Worm (Caenorhabditis elegans) whole organism, young adult: ENCODE data around the gene txt-10.

Experiments
- B0035.1 ChIP-seq: sonication (generic microtip); optimal IDR thresholded peaks from 2 replicates; lab custom pipeline; 2016; ENCODE audit warnings: missing genetic modification characterization, mild to moderate bottlenecking, missing compliant biosample characterization, missing genotype, missing genetic modification reagents
- B0261.1 ChIP-seq: sonication (generic microtip); optimal IDR thresholded peaks from 2 replicates; lab custom pipeline; 2016; ENCODE audit warnings: mild to moderate bottlenecking, missing genetic modification characterization, moderate library complexity, missing compliant biosample characterization
- B0336.3 ChIP-seq: fragments of 200-800 bp; sonication (Bioruptor generic); IDR thresholded peaks from 2 replicates; pipeline ENCODE4 v1.3.6; 2022; ENCODE audit warnings: missing genetic modification characterization, missing compliant biosample characterization
- C06A6.2 ChIP-seq: fragments of 200-800 bp; sonication (Bioruptor generic); conservative IDR thresholded peaks from 2 replicates; pipeline ENCODE4 v1.3.6; 2022; ENCODE audit warnings: missing genetic modification characterization, missing compliant biosample characterization
- D2030.7 ChIP-seq: fragments of 200-800 bp; sonication (Bioruptor generic); IDR thresholded peaks from 2 replicates; pipeline ENCODE4 v1.3.6; 2022; ENCODE audit warnings: missing genetic modification reagents, missing genetic modification characterization, missing compliant biosample characterization
- F22D6.2 ChIP-seq: sonication (generic microtip); optimal IDR thresholded peaks from 2 replicates; lab custom pipeline; 2016; ENCODE audit warnings: mild to moderate bottlenecking, missing genetic modification characterization, missing compliant biosample characterization
- F23B12.7 ChIP-seq: sonication (generic microtip); optimal IDR thresholded peaks from 2 replicates; lab custom pipeline; 2017; ENCODE audit warnings: missing genetic modification characterization, mild to moderate bottlenecking, missing compliant biosample characterization, antibody characterized with exemption, moderate library complexity; ENCODE audit not compliant: insufficient read depth
- F33H1.4 ChIP-seq: fragments of 200-800 bp; sonication (Bioruptor generic); IDR thresholded peaks from 2 replicates; pipeline ENCODE4 v1.3.6; 2022; ENCODE audit warnings: missing genetic modification reagents, missing genetic modification characterization, missing compliant biosample characterization
- F39B2.1 ChIP-seq: fragments of 200-800 bp; sonication (Bioruptor generic); IDR thresholded peaks from 2 replicates; pipeline ENCODE4 v1.3.6; 2022; ENCODE audit warnings: missing genetic modification reagents, missing genetic modification characterization, missing compliant biosample characterization
- F55B11.4 ChIP-seq: sonication (generic microtip); optimal IDR thresholded peaks from 2 replicates; lab custom pipeline; 2016; ENCODE audit warnings: missing compliant biosample characterization, missing genetic modification characterization, borderline replicate concordance; ENCODE audit not compliant: insufficient read depth
- F57A8.1 ChIP-seq: fragments of 200-800 bp; sonication (Bioruptor generic); optimal IDR thresholded peaks from 2 replicates; lab custom pipeline; 2018; ENCODE audit warnings: mild to moderate bottlenecking, missing genetic modification characterization, moderate library complexity, missing compliant biosample characterization
- K11D2.4 ChIP-seq: fragments of 200-800 bp; sonication (Bioruptor generic); IDR thresholded peaks from 2 replicates; pipeline ENCODE4 v1.3.6; 2022; ENCODE audit warnings: missing genetic modification reagents, missing genetic modification characterization, missing compliant biosample characterization
- T07F8.4 ChIP-seq: sonication (generic microtip); optimal IDR thresholded peaks from 2 replicates; lab custom pipeline; 2016; ENCODE audit warnings: mild to moderate bottlenecking, missing genetic modification characterization, moderate library complexity, missing compliant biosample characterization
- T26A5.8 ChIP-seq: sonication (generic microtip); optimal IDR thresholded peaks from 2 replicates; lab custom pipeline; 2016; ENCODE audit warnings: missing genetic modification characterization, missing compliant biosample characterization
- Y53G8AR.9 ChIP-seq: fragments of 200-800 bp; sonication (Bioruptor generic); conservative IDR thresholded peaks from 2 replicates; pipeline ENCODE4 v1.3.6; 2022; ENCODE audit warnings: missing genetic modification reagents, missing genetic modification characterization, missing compliant biosample characterization
- ZK185.1 ChIP-seq: sonication (generic microtip); optimal IDR thresholded peaks from 2 replicates; lab custom pipeline; 2016; ENCODE audit warnings: mild to moderate bottlenecking, missing genetic modification characterization, missing compliant biosample characterization; ENCODE audit not compliant: poor library complexity, severe bottlenecking
- akir-1 ChIP-seq: fragments of 200-800 bp; sonication (Bioruptor generic); optimal IDR thresholded peaks from 2 replicates; lab custom pipeline; 2018; ENCODE audit warnings: mild to moderate bottlenecking, missing genetic modification characterization, moderate library complexity, missing compliant biosample characterization
- athp-1 ChIP-seq: sonication (generic microtip); optimal IDR thresholded peaks from 2 replicates; lab custom pipeline; 2017; ENCODE audit warnings: mild to moderate bottlenecking, missing genetic modification characterization, missing compliant biosample characterization
- attf-3 ChIP-seq: fragments of 200-800 bp; sonication (Bioruptor generic); conservative IDR thresholded peaks from 2 replicates; pipeline ENCODE4 v1.3.6; 2022; ENCODE audit warnings: missing genetic modification reagents, missing genetic modification characterization, missing compliant biosample characterization
- bed-1 ChIP-seq: fragments of 200-800 bp; sonication (Bioruptor generic); IDR thresholded peaks from 2 replicates; pipeline ENCODE4 v1.3.6; 2022; ENCODE audit warnings: missing genetic modification reagents, missing genetic modification characterization, missing compliant biosample characterization
- ceh-100 ChIP-seq: fragments of 200-800 bp; sonication (Bioruptor generic); IDR thresholded peaks from 2 replicates; pipeline ENCODE4 v1.3.6; 2022; ENCODE audit warnings: missing genetic modification reagents, missing genetic modification characterization, missing compliant biosample characterization
- ceh-58 ChIP-seq: fragments of 200-800 bp; sonication (Bioruptor generic); IDR thresholded peaks from 2 replicates; pipeline ENCODE4 v1.3.6; 2022; ENCODE audit warnings: missing genetic modification characterization, missing compliant biosample characterization
- die-1 ChIP-seq: sonication (generic microtip); optimal IDR thresholded peaks from 2 replicates; lab custom pipeline; 2016; ENCODE audit warnings: missing genotype, mild to moderate bottlenecking, missing genetic modification characterization, missing compliant biosample characterization
- efl-1 ChIP-seq: fragments of 150-350 bp; optimal IDR thresholded peaks from 2 replicates; lab custom pipeline; 2014; ENCODE audit warnings: missing biosample characterization, missing genetic modification reagents, missing genetic modification characterization
- ets-4 ChIP-seq: fragments of 200-800 bp; sonication (Bioruptor generic); optimal IDR thresholded peaks from 2 replicates; lab custom pipeline; 2018; ENCODE audit warnings: mild to moderate bottlenecking, missing genetic modification characterization, missing compliant biosample characterization
- gei-17 ChIP-seq: fragments of 200-800 bp; sonication (Bioruptor generic); optimal IDR thresholded peaks from 2 replicates; lab custom pipeline; 2018; ENCODE audit warnings: mild to moderate bottlenecking, missing genetic modification characterization, missing compliant biosample characterization
- hsf-1 ChIP-seq: fragments of 200-800 bp; sonication (Bioruptor generic); IDR thresholded peaks from 2 replicates; pipeline ENCODE4 v1.3.6; 2022; ENCODE audit warnings: missing genetic modification reagents, missing genetic modification characterization, missing compliant biosample characterization
- lag-1 ChIP-seq: fragments of 200-800 bp; sonication (Bioruptor generic); IDR thresholded peaks from 2 replicates; pipeline ENCODE4 v1.3.6; 2022; ENCODE audit warnings: missing genetic modification reagents, missing genetic modification characterization, missing compliant biosample characterization
- let-607 ChIP-seq, 2 experiments: fragments of 200-800 bp in 1 of 2; sonication (Bioruptor generic) in 1 of 2; sonication (generic microtip) in 1 of 2; optimal IDR thresholded peaks; 2 replicates each; lab custom pipeline; 2016 to 2018; ENCODE audit warnings: mild to moderate bottlenecking in 2 of 2, missing compliant biosample characterization in 2 of 2, missing genetic modification characterization in 2 of 2, moderate library complexity in 2 of 2, missing genotype in 1 of 2
- lin-35 ChIP-seq, 3 experiments: fragments of 150-350 bp in 2 of 3; sonication (generic microtip) in 1 of 3; optimal IDR thresholded peaks; 2 replicates each; lab custom pipeline; 2014 to 2018; ENCODE audit warnings: missing biosample characterization in 3 of 3, missing genetic modification characterization in 3 of 3, missing genetic modification reagents in 3 of 3
- madf-8 ChIP-seq: fragments of 200-800 bp; sonication (Bioruptor generic); conservative IDR thresholded peaks from 2 replicates; pipeline ENCODE4 v1.3.6; 2022; ENCODE audit warnings: missing genetic modification reagents, missing genetic modification characterization, missing compliant biosample characterization
- mel-28 ChIP-seq: sonication (generic microtip); optimal IDR thresholded peaks from 2 replicates; lab custom pipeline; 2016; ENCODE audit warnings: borderline replicate concordance, mild to moderate bottlenecking, missing genetic modification characterization, missing compliant biosample characterization
- mes-4 ChIP-seq: sonication (generic microtip); optimal IDR thresholded peaks from 2 replicates; lab custom pipeline; 2016; ENCODE audit warnings: missing genotype, missing genetic modification characterization, missing compliant biosample characterization
- nfya-1 ChIP-seq: sonication (generic microtip); optimal IDR thresholded peaks from 2 replicates; lab custom pipeline; 2017; ENCODE audit warnings: antibody characterized with exemption, missing compliant biosample characterization, missing genetic modification characterization, borderline replicate concordance; ENCODE audit not compliant: insufficient read depth
- nfyb-1 ChIP-seq: fragments of 200-800 bp; sonication (Bioruptor generic); IDR thresholded peaks from 2 replicates; pipeline ENCODE4 v1.3.6; 2022; ENCODE audit warnings: missing genetic modification reagents, missing genetic modification characterization, missing compliant biosample characterization
- nhr-27 ChIP-seq: fragments of 200-800 bp; sonication (Bioruptor generic); optimal IDR thresholded peaks from 2 replicates; lab custom pipeline; 2018; ENCODE audit warnings: mild to moderate bottlenecking, missing genetic modification characterization, moderate library complexity, missing compliant biosample characterization
- nhr-90 ChIP-seq: sonication (generic microtip); optimal IDR thresholded peaks from 2 replicates; lab custom pipeline; 2016; ENCODE audit warnings: missing genotype, mild to moderate bottlenecking, missing genetic modification characterization, missing compliant biosample characterization
- pbrm-1 ChIP-seq: fragments of 200-800 bp; sonication (Bioruptor generic); IDR thresholded peaks from 2 replicates; pipeline ENCODE4 v1.3.6; 2022; ENCODE audit warnings: missing genetic modification reagents, missing genetic modification characterization, missing compliant biosample characterization
- repo-1 ChIP-seq: sonication (generic microtip); optimal IDR thresholded peaks from 2 replicates; lab custom pipeline; 2017; ENCODE audit warnings: mild to moderate bottlenecking, missing genetic modification characterization, missing compliant biosample characterization
- sdz-38 ChIP-seq: sonication (generic microtip); optimal IDR thresholded peaks from 2 replicates; lab custom pipeline; 2016; ENCODE audit warnings: missing genotype, missing genetic modification characterization, missing compliant biosample characterization
- snpc-1.3 ChIP-seq: sonication (generic microtip); optimal IDR thresholded peaks from 2 replicates; lab custom pipeline; 2017; ENCODE audit warnings: missing genetic modification characterization, mild to moderate bottlenecking, missing compliant biosample characterization, antibody characterized with exemption, moderate library complexity, missing genotype, missing genetic modification reagents; ENCODE audit not compliant: insufficient read depth
- tbx-9 ChIP-seq: sonication (generic microtip); optimal IDR thresholded peaks from 2 replicates; lab custom pipeline; 2016; ENCODE audit warnings: borderline replicate concordance, missing genetic modification characterization, inconsistent platforms, missing compliant biosample characterization
- unc-62 ChIP-seq: fragments of 150-350 bp; optimal IDR thresholded peaks from 2 replicates; lab custom pipeline; 2014; ENCODE audit warnings: missing biosample characterization, missing genetic modification reagents, missing genetic modification characterization
- zim-3 ChIP-seq: sonication (generic microtip); optimal IDR thresholded peaks from 2 replicates; lab custom pipeline; 2017; ENCODE audit warnings: mild to moderate bottlenecking, missing genetic modification characterization, moderate library complexity, missing compliant biosample characterization
- ztf-18 ChIP-seq: sonication (generic microtip); optimal IDR thresholded peaks from 2 replicates; lab custom pipeline; 2016; ENCODE audit warnings: missing genotype, mild to moderate bottlenecking, missing genetic modification characterization, missing compliant biosample characterization
- ztf-22 ChIP-seq: fragments of 200-800 bp; sonication (Bioruptor generic); optimal IDR thresholded peaks from 2 replicates; lab custom pipeline; 2018; ENCODE audit warnings: mild to moderate bottlenecking, missing genetic modification characterization, moderate library complexity, missing compliant biosample characterization
- ztf-28 ChIP-seq: fragments of 200-800 bp; sonication (Bioruptor generic); IDR thresholded peaks from 2 replicates; pipeline ENCODE4 v1.3.6; 2022; ENCODE audit warnings: missing genetic modification reagents, missing genetic modification characterization, missing compliant biosample characterization

Gene txt-10

DNA sequence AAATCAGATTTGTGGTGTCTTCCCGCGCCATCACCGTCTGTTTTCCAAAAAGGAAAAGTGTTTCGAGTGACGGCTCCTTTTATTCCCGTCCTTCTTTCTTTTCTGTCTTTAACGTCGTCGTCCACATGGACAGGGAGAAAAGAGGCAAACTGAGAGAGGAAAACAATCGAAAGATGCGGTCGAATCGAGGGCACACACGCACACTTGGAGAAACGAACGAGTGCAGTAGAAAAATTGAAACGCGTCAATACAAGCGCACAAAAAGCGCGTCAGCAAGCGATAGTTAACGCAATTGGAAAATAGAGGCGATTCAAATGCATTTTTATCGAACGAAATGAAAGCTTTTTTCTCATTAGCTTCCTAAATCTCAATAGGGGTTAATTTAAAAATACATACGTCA, 4.2 kb upstream of the txt-10 start (continued):
- TF ChIP-seq athp-1 (tag; lab: Kevin White, UChicago) (peak; percentile 23), ceh-58 (GFP tag; lab: Robert Waterston, UW) (no peak), pbrm-1 (peak; percentile 88), D2030.7 (GFP tag; lab: Robert Waterston, UW) (no peak), Y53G8AR.9 (GFP tag; lab: Robert Waterston, UW) (peak; percentile 81), repo-1 (tag; lab: Kevin White, UChicago) (peak; percentile 64), C06A6.2 (GFP tag; lab: Robert Waterston, UW) (0 out of 2 replicates have a peak, but pooled peaks have one; percentile 60), gei-17 (no peak), attf-3 (GFP tag; lab: Robert Waterston, UW) (0 out of 2 replicates have a peak, but pooled peaks have one; percentile 59), unc-62 (GFP tag; lab: Kevin White, UChicago) (no peak), ZK185.1 (tag; lab: Kevin White, UChicago) (peak; percentile 88), madf-8 (0 out of 2 replicates have a peak, but pooled peaks have one; percentile 6), sdz-38 (no peak), mel-28 (tag; lab: Kevin White, UChicago) (no peak), F39B2.1 (GFP tag; lab: Robert Waterston, UW) (no peak), snpc-1.3 (no peak), T07F8.4 (no peak), F55B11.4 (tag; lab: Kevin White, UChicago) (no peak), akir-1 (GFP tag; lab: Kevin White, UChicago) (no peak), lin-35 (GFP tag; optimal IDR thresholded peaks at IDR 0.05; lab: Kevin White, UChicago) (peak in 2 of 3 experiments; percentile 54 to 93), ceh-100 (GFP tag; lab: Robert Waterston, UW) (0 out of 2 replicates have a peak, but pooled peaks have one; percentile 62), nhr-90 (tag; lab: Kevin White, UChicago) (no peak), hsf-1 (GFP tag; lab: Robert Waterston, UW) (peak; percentile 56; the same call in 1 of the 2 replicates), zim-3 (no peak), F33H1.4 (0 out of 2 replicates have a peak, but pooled peaks have one; percentile 40), mes-4 (tag; lab: Kevin White, UChicago) (no peak), B0035.1 (tag; lab: Kevin White, UChicago) (no peak), ztf-28 (GFP tag; lab: Robert Waterston, UW) (no peak), bed-1 (no peak), die-1 (tag; lab: Kevin White, UChicago) (no peak), ztf-18 (tag; lab: Kevin White, UChicago) (peak; percentile 97), nfya-1 (tag; lab: Kevin White, UChicago) (no peak), K11D2.4 (GFP tag; lab: Robert Waterston, UW) (peak; percentile 71), efl-1 (peak; percentile 63), lag-1 (GFP tag; lab: Robert Waterston, UW) (no peak), F57A8.1 (GFP tag; lab: Kevin White, UChicago) (no peak), let-607 (tag; optimal IDR thresholded peaks at IDR 0.05; lab: Kevin White, UChicago) (peak; percentile 52 to 74), B0261.1 (tag; lab: Kevin White, UChicago) (no peak), ets-4 (no peak), tbx-9 (tag; lab: Kevin White, UChicago) (no peak), ztf-22 (peak; percentile 3), B0336.3 (GFP tag; lab: Robert Waterston, UW) (peak; percentile 42; the same call in 1 of the 2 replicates), F23B12.7 (tag; lab: Kevin White, UChicago) (peak; percentile 51), F22D6.2 (tag; lab: Kevin White, UChicago) (no peak), nfyb-1 (GFP tag; lab: Robert Waterston, UW) (peak; percentile 82), T26A5.8 (tag; lab: Kevin White, UChicago) (no peak), nhr-27 (tag; lab: Kevin White, UChicago) (no peak)
